Worm (Caenorhabditis elegans) whole organism, L4 larva: Measurements from ENCODE around the gene smc-3.

ENCODE experiments used
- F26F4.8 ChIP-seq: fragments of 200-800 bp; sonication (Bioruptor generic); conservative IDR thresholded peaks from 2 replicates; pipeline ENCODE4 v1.3.6; 2022; ENCODE audit warnings: missing genetic modification characterization, missing compliant biosample characterization
- F49E8.2 ChIP-seq: sonication (generic microtip); optimal IDR thresholded peaks from 2 replicates; lab custom pipeline; 2016; ENCODE audit warnings: missing compliant biosample characterization, mild to moderate bottlenecking, missing genetic modification characterization, borderline replicate concordance
- ama-1 ChIP-seq: fragments of 150-350 bp; optimal IDR thresholded peaks from 2 replicates; lab custom pipeline; 2014; ENCODE audit warnings: inconsistent platforms, mixed read lengths
- cey-2 ChIP-seq: sonication (generic microtip); optimal IDR thresholded peaks from 3 replicates; lab custom pipeline; 2017; ENCODE audit warnings: missing genetic modification characterization, mild to moderate bottlenecking, missing compliant biosample characterization, antibody characterized with exemption, borderline replicate concordance; ENCODE audit not compliant: insufficient read depth
- daf-12 ChIP-seq: fragments of 150-350 bp; optimal IDR thresholded peaks from 2 replicates; lab custom pipeline; 2014; ENCODE audit warnings: missing biosample characterization, missing genetic modification reagents, missing genetic modification characterization
- fkh-10 ChIP-seq: fragments of 150-350 bp; optimal IDR thresholded peaks from 2 replicates; lab custom pipeline; 2014; ENCODE audit warnings: missing biosample characterization, missing genetic modification reagents, missing genetic modification characterization
- lin-15B ChIP-seq: fragments of 150-350 bp; sonication (generic microtip); optimal IDR thresholded peaks from 3 replicates; lab custom pipeline; 2014; ENCODE audit warnings: missing biosample characterization, missing genetic modification characterization
- mdl-1 ChIP-seq, 2 experiments: fragments of 150-350 bp in 1 of 2; sonication (generic microtip) in 1 of 2; optimal IDR thresholded peaks; 2 replicates each; lab custom pipeline; 2014 to 2017; ENCODE audit warnings: missing biosample characterization in 2 of 2, missing genetic modification characterization in 2 of 2
- nhr-28 ChIP-seq: fragments of 150-350 bp; optimal IDR thresholded peaks from 2 replicates; lab custom pipeline; 2014; ENCODE audit warnings: missing biosample characterization, missing genetic modification characterization
- nhr-76 ChIP-seq: fragments of 150-350 bp; optimal IDR thresholded peaks from 2 replicates; lab custom pipeline; 2014; ENCODE audit warnings: missing biosample characterization, missing genetic modification characterization
- nhr-77 ChIP-seq: fragments of 150-350 bp; optimal IDR thresholded peaks from 2 replicates; lab custom pipeline; 2014; ENCODE audit warnings: missing biosample characterization, missing genetic modification characterization
- spr-1 ChIP-seq: sonication (generic microtip); optimal IDR thresholded peaks from 2 replicates; lab custom pipeline; 2016; ENCODE audit warnings: mild to moderate bottlenecking, missing genetic modification characterization, missing compliant biosample characterization
- zfp-3 ChIP-seq: fragments of 200-800 bp; sonication (Bioruptor generic); conservative IDR thresholded peaks from 2 replicates; pipeline ENCODE4 v1.3.6; 2022; ENCODE audit warnings: missing genetic modification reagents, missing genetic modification characterization, missing compliant biosample characterization

ce11 chrIII:11279954-11280353 lies 10.8 kb upstream of the smc-3 start:
- TF ChIP-seq nhr-28 (tag; lab: Kevin White, UChicago) (no peak), spr-1 (tag; lab: Kevin White, UChicago) (no peak), ama-1 (no peak), cey-2 (tag; lab: Kevin White, UChicago) (no peak), fkh-10 (GFP tag; lab: Kevin White, UChicago) (no peak), zfp-3 (no peak), nhr-76 (tag; lab: Kevin White, UChicago) (no peak), mdl-1 (tag; optimal IDR thresholded peaks at IDR 0.05; lab: Kevin White, UChicago) (no peak), F49E8.2 (tag; lab: Kevin White, UChicago) (no peak), nhr-77 (no peak), lin-15B (tag; lab: Kevin White, UChicago) (no peak), F26F4.8 (GFP tag; lab: Robert Waterston, UW) (no peak), daf-12 (tag; lab: Kevin White, UChicago) (no peak)
